Fruit fly (Drosophila melanogaster) whole organism, wandering third instar larva: ENCODE data around the gene msi.

Source experiments
- Abd-B ChIP-seq: fragments of >200 bp; optimal IDR thresholded peaks from 2 replicates; lab custom pipeline; 2017; ENCODE audit warnings: missing biosample characterization, missing genetic modification characterization
- CG32264 ChIP-seq: fragments of 200-800 bp; sonication (Bioruptor generic); optimal IDR thresholded peaks from 2 replicates; lab custom pipeline; 2016; ENCODE audit warnings: missing biosample characterization, missing genetic modification characterization
- CG9705 ChIP-seq: fragments of 200-800 bp; sonication (Bioruptor generic); optimal IDR thresholded peaks from 2 replicates; lab custom pipeline; 2018; ENCODE audit warnings: missing biosample characterization, mild to moderate bottlenecking, missing genetic modification characterization
- CrebA ChIP-seq: fragments of 200-800 bp; sonication (Bioruptor generic); optimal IDR thresholded peaks from 2 replicates; lab custom pipeline; 2016; ENCODE audit warnings: missing biosample characterization, mild to moderate bottlenecking, missing genetic modification characterization, borderline replicate concordance
- Dfd ChIP-seq: fragments of >200 bp; optimal IDR thresholded peaks from 2 replicates; lab custom pipeline; 2017; ENCODE audit warnings: missing biosample characterization, missing genetic modification characterization
- Dif ChIP-seq: fragments of 200-275, 200-300 bp; sonication (Bioruptor generic); optimal IDR thresholded peaks from 2 replicates; lab custom pipeline; 2018; ENCODE audit warnings: missing biosample characterization, missing genetic modification characterization; ENCODE audit not compliant: partially characterized antibody
- GATAd ChIP-seq: sonication (Bioruptor generic); optimal IDR thresholded peaks from 2 replicates; lab custom pipeline; 2016; ENCODE audit warnings: missing biosample characterization, missing genetic modification characterization
- Hnf4 ChIP-seq: fragments of 200-800 bp; sonication (Bioruptor generic); optimal IDR thresholded peaks from 2 replicates; lab custom pipeline; 2016; ENCODE audit warnings: missing biosample characterization, mild to moderate bottlenecking, missing genetic modification characterization
- Hr78 ChIP-seq: fragments of >200 bp; optimal IDR thresholded peaks from 2 replicates; lab custom pipeline; 2017; ENCODE audit warnings: missing biosample characterization, missing genetic modification characterization
- Mio ChIP-seq: sonication (Bioruptor generic); optimal IDR thresholded peaks from 2 replicates; lab custom pipeline; 2016; ENCODE audit warnings: missing biosample characterization, missing genetic modification characterization
- Myc ChIP-seq: fragments of >200 bp; optimal IDR thresholded peaks from 2 replicates; lab custom pipeline; 2017
- N ChIP-seq: fragments of >200 bp; optimal IDR thresholded peaks from 2 replicates; lab custom pipeline; 2018; ENCODE audit warnings: missing biosample characterization, missing external identifiers, missing genetic modification characterization
- OdsH ChIP-seq: fragments of 200-800 bp; sonication (Bioruptor generic); optimal IDR thresholded peaks from 2 replicates; lab custom pipeline; 2016; ENCODE audit warnings: missing biosample characterization, mild to moderate bottlenecking, missing genetic modification characterization
- Rel ChIP-seq, 2 experiments: fragments of 200-800 bp; sonication (Bioruptor generic) in 1 of 2; optimal IDR thresholded peaks; 2 replicates in 1 of 2; 3 replicates in 1 of 2; lab custom pipeline; 2016 to 2019; ENCODE audit warnings: mild to moderate bottlenecking in 2 of 2, missing biosample characterization in 2 of 2, missing genetic modification characterization in 2 of 2, moderate library complexity in 1 of 2
- Sp1 ChIP-seq: fragments of 200-800 bp; sonication (Bioruptor generic); optimal IDR thresholded peaks from 3 replicates; lab custom pipeline; 2019; ENCODE audit warnings: missing biosample characterization, mild to moderate bottlenecking, missing genetic modification characterization, moderate library complexity
- Vsx2 ChIP-seq: fragments of 200-300, 225-300 bp; sonication (Bioruptor generic); optimal IDR thresholded peaks from 2 replicates; lab custom pipeline; 2018; ENCODE audit warnings: missing biosample characterization, missing genetic modification characterization; ENCODE audit not compliant: partially characterized antibody
- br ChIP-seq: fragments of 200-800 bp; sonication (Bioruptor generic); optimal IDR thresholded peaks from 2 replicates; lab custom pipeline; 2016; ENCODE audit warnings: missing biosample characterization, missing genetic modification characterization
- brk ChIP-seq: fragments of 200-800 bp; sonication (Bioruptor generic); optimal IDR thresholded peaks from 2 replicates; lab custom pipeline; 2016; ENCODE audit warnings: missing biosample characterization, mild to moderate bottlenecking, missing genetic modification characterization
- dl ChIP-seq, 2 experiments: fragments of 175-275, 200-275 bp in 1 of 2; fragments of 200-275 bp in 1 of 2; sonication (Bioruptor generic); optimal IDR thresholded peaks; lab custom pipeline; 2018; ENCODE audit warnings: mild to moderate bottlenecking in 2 of 2, missing biosample characterization in 2 of 2, missing genetic modification characterization in 2 of 2, moderate library complexity in 2 of 2; ENCODE audit not compliant: partially characterized antibody in 2 of 2, insufficient read depth in 1 of 2
- dmrt93B ChIP-seq: fragments of 200-800 bp; sonication (Bioruptor generic); optimal IDR thresholded peaks from 2 replicates; lab custom pipeline; 2018; ENCODE audit warnings: missing biosample characterization, mild to moderate bottlenecking, missing genetic modification characterization
- dsf ChIP-seq: sonication (Bioruptor generic); optimal IDR thresholded peaks from 2 replicates; lab custom pipeline; 2016; ENCODE audit warnings: missing biosample characterization, missing genetic modification characterization, borderline replicate concordance
- ey ChIP-seq: fragments of 200-800 bp; sonication (Bioruptor generic); optimal IDR thresholded peaks from 2 replicates; lab custom pipeline; 2016; ENCODE audit warnings: missing biosample characterization, missing genetic modification characterization
- foxo ChIP-seq, 2 experiments: fragments of 200-800 bp; sonication (Bioruptor generic); optimal IDR thresholded peaks; 2 replicates in 1 of 2; 3 replicates in 1 of 2; lab custom pipeline; 2016 to 2017; ENCODE audit warnings: missing biosample characterization in 2 of 2, missing genetic modification characterization in 2 of 2
- fru ChIP-seq: fragments of 200-800 bp; sonication (Bioruptor generic); optimal IDR thresholded peaks from 3 replicates; lab custom pipeline; 2016; ENCODE audit warnings: missing biosample characterization, mild to moderate bottlenecking, missing genetic modification characterization
- h ChIP-seq: fragments of 200-800 bp; sonication (Bioruptor generic); optimal IDR thresholded peaks from 3 replicates; lab custom pipeline; 2016; ENCODE audit warnings: missing biosample characterization, mild to moderate bottlenecking, missing genetic modification characterization
- jim ChIP-seq: fragments of 175-275, 200-325 bp; sonication (Bioruptor generic); optimal IDR thresholded peaks from 2 replicates; lab custom pipeline; 2016; ENCODE audit warnings: missing biosample characterization, mild to moderate bottlenecking, missing genetic modification characterization
- lola ChIP-seq: fragments of >200 bp; optimal IDR thresholded peaks from 2 replicates; lab custom pipeline; 2017; ENCODE audit warnings: missing biosample characterization, missing genetic modification characterization
- psq ChIP-seq: fragments of 200-800 bp; sonication (Bioruptor generic); optimal IDR thresholded peaks from 3 replicates; lab custom pipeline; 2017; ENCODE audit warnings: missing biosample characterization, mild to moderate bottlenecking, missing genetic modification characterization, moderate library complexity
- rgr ChIP-seq: fragments of 200-800 bp; sonication (Bioruptor generic); optimal IDR thresholded peaks from 3 replicates; lab custom pipeline; 2016; ENCODE audit warnings: missing biosample characterization, mild to moderate bottlenecking, missing genetic modification characterization
- sage ChIP-seq: fragments of 200-800 bp; sonication (Bioruptor generic); optimal IDR thresholded peaks from 2 replicates; lab custom pipeline; 2016; ENCODE audit warnings: missing biosample characterization, mild to moderate bottlenecking, missing genetic modification characterization
- sv ChIP-seq: fragments of 200-800 bp; sonication (Bioruptor generic); optimal IDR thresholded peaks from 3 replicates; lab custom pipeline; 2016; ENCODE audit warnings: missing biosample characterization, missing genetic modification characterization
- tai ChIP-seq: sonication (Bioruptor generic); optimal IDR thresholded peaks from 2 replicates; lab custom pipeline; 2016; ENCODE audit warnings: missing biosample characterization, missing genetic modification characterization
- usp ChIP-seq: fragments of >200 bp; optimal IDR thresholded peaks from 2 replicates; lab custom pipeline; 2017; ENCODE audit warnings: missing biosample characterization, missing genetic modification characterization

Gene msi

DNA sequence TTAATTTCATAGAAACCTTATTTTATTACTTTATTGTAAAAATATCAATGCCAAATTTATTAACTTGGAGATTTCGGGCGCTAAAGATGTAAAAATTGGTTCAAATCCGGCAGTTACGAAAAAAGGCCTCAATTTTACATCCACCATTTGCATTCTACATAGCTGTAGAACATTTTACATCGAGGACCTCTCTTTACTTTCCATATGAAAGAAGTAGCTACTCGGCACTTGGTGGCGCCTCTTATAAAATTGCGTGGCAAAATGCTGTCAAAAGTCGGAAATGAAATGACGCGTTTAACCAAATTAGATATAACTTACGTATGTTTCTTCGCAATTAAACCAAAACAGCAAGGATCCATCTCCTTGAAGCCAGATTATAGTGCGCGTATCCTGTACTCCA, 75.6 kb downstream of the msi start:
- TF ChIP-seq Myc = no peak
- TF ChIP-seq Mio (GFP tag; lab: Kevin White, UChicago) = no peak
- TF ChIP-seq Hnf4 (GFP tag; lab: Kevin White, UChicago) = no peak
- TF ChIP-seq lola (GFP tag; lab: Kevin White, UChicago) = no peak
- no peak for TF ChIP-seq Abd-B (GFP tag; lab: Kevin White, UChicago)
- no peak for TF ChIP-seq jim
- no peak for TF ChIP-seq psq
- TF ChIP-seq tai (GFP tag; lab: Kevin White, UChicago) = no peak
- TF ChIP-seq Hr78 = no peak
- TF ChIP-seq Rel (GFP tag; optimal IDR thresholded peaks at IDR 0.05; lab: Kevin White, UChicago) = no peak
- no peak for TF ChIP-seq Rel (tag; optimal IDR thresholded peaks at IDR 0.05; lab: Kevin White, UChicago)
- TF ChIP-seq ey (GFP tag; lab: Kevin White, UChicago) = no peak
- no peak for TF ChIP-seq CG32264 (GFP tag; lab: Kevin White, UChicago)
- TF ChIP-seq CG9705 (GFP tag; lab: Kevin White, UChicago) = no peak

DNA sequence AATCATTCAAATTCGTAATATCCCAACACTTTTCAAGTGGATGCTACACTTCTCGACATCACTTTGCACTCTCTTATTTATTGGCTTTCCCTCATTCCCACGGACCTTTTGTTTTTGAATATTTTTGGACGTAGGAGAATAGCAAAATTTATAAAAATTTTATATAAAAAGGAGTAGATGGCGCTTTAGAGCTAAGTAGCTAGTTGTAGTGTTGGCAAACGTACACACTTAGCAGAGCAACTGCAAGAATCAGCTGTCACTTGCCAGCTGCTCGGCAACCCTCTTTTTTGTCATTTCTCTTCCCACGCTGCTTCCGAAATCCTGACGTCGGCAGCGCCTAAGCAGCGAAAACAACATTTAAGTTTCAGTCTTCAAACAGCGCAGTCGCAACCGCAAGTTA, 78.2 kb downstream of the msi start:
- TF ChIP-seq brk = no peak
- no peak for TF ChIP-seq Vsx2 (GFP tag; lab: Kevin White, UChicago)
- TF ChIP-seq psq = peak; percentile 75

DNA sequence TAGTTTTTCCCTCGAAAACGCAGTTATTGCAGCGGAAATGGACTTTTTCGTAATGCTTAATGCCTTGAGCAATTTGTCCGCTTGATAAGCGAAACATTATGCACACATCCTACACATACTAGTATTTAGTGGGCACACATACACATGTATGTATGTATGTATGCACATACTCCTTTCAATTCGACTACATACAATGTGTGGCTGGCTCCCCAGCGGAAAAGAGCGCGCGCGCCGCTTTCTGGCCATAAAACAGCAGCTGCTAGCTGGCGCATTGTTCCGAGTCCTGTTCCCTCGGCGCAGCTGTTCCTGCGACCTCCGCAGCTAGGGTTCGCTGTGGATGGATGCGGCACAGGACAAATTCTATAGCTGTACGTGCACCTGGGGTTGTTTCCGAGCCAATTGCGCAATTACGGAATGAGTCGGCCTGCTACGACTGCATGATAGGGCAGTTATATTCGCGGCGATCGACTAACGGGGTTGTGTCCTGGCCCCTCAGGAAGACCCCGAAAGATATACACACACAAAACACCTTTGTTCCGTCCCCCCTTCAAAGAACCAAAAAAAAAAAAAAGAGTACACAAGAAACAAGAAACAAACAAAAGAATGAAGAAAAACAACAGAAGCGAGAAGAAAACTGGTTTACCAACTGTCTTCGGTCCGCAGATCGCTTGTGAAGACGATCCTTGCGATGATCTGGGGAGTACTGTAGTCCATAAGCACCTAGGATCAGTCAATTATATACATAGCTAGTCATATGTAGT, 80.5 kb downstream of the msi start:
- TF ChIP-seq psq (peak; percentile 56), CrebA (GFP tag; lab: Kevin White, UChicago) (no peak)

DNA sequence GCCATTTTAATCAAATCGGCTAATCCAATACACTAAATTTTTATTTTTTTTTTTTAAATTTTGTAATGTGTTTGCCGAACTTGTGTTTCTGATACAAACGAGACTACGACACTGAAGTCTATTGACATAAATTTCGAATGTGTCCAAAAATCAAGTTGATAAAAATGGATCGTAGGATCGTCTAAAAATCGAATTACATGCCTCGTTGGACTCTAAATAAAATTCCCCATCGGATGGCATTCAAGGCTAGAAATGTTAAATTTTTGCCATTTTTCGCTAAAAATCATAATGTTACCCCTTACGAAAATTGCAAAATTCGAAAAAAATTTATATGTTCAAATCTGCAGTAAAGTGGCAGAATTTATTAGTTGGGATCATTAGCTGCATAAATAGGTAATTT, 93.1 kb downstream of the msi start, which contains the start of gene ymp:
ymp (minus strand) TSS at position 101 of the 400 bp plus-strand sequence.
- TF ChIP-seq fru = no peak
- TF ChIP-seq Rel (GFP tag; optimal IDR thresholded peaks at IDR 0.05; lab: Kevin White, UChicago) = no peak
- TF ChIP-seq Rel (tag; optimal IDR thresholded peaks at IDR 0.05; lab: Kevin White, UChicago) = no peak
- no peak for TF ChIP-seq dmrt93B (GFP tag; lab: Kevin White, UChicago)
- TF ChIP-seq Dif (GFP tag; lab: Kevin White, UChicago) = no peak
- no peak for TF ChIP-seq dsf (GFP tag; lab: Kevin White, UChicago)
- no peak for TF ChIP-seq Hnf4 (GFP tag; lab: Kevin White, UChicago)
- no peak for TF ChIP-seq Sp1 (GFP tag; lab: Kevin White, UChicago)
- no peak for TF ChIP-seq jim
- no peak for TF ChIP-seq dl (GFP tag; optimal IDR thresholded peaks at IDR 0.05; lab: Kevin White, UChicago; ENCODE audit: insufficient read depth in 1 of 2, partially characterized antibody in 2 of 2)
- no peak for TF ChIP-seq sv
- no peak for TF ChIP-seq N (GFP tag; lab: Kevin White, UChicago)
- no peak for TF ChIP-seq Hr78
- TF ChIP-seq OdsH (GFP tag; lab: Kevin White, UChicago) = no peak
- TF ChIP-seq Mio (GFP tag; lab: Kevin White, UChicago) = no peak
- TF ChIP-seq CG32264 (GFP tag; lab: Kevin White, UChicago) = no peak
- TF ChIP-seq sage (GFP tag; lab: Kevin White, UChicago) = no peak
- TF ChIP-seq ey (GFP tag; lab: Kevin White, UChicago) = no peak

DNA sequence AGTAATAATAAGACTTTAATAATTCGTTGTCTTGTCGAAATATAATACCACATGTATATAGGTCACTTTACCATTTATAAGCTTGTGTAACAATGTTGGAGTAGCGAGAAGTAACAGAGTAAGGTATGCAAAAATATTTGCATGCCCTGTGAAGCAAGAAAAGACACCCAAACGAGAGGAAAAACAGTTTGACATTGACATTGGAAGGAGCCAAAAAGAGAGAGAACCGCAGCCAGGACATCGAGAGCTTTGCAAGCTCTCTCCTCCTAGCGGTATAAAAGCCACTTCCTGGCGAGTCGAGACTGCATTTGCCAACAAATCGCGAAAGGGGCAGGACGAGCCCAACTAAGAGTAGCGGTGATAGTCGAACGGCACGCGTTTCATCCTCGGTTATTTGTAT, 97.4 kb downstream of the msi start, which contains the start of gene CG5079:
CG5079 (plus strand) TSS at position 301 of the 400 bp plus-strand sequence.
- no peak for TF ChIP-seq CrebA (GFP tag; lab: Kevin White, UChicago)
- TF ChIP-seq foxo (GFP tag; optimal IDR thresholded peaks at IDR 0.05; lab: Kevin White, UChicago) = no peak
- TF ChIP-seq N (GFP tag; lab: Kevin White, UChicago) = no peak
- no peak for TF ChIP-seq h
- TF ChIP-seq sv = no peak
- no peak for TF ChIP-seq br (GFP tag; lab: Kevin White, UChicago)
- no peak for TF ChIP-seq Rel (GFP tag; optimal IDR thresholded peaks at IDR 0.05; lab: Kevin White, UChicago)
- TF ChIP-seq Rel (tag; optimal IDR thresholded peaks at IDR 0.05; lab: Kevin White, UChicago) = no peak
- TF ChIP-seq Dfd = no peak
- no peak for TF ChIP-seq usp
- TF ChIP-seq sage (GFP tag; lab: Kevin White, UChicago) = no peak
- TF ChIP-seq rgr (GFP tag; lab: Kevin White, UChicago) = no peak
- TF ChIP-seq Myc = no peak
- TF ChIP-seq tai (GFP tag; lab: Kevin White, UChicago) = no peak
- no peak for TF ChIP-seq dsf (GFP tag; lab: Kevin White, UChicago)
- TF ChIP-seq Sp1 (GFP tag; lab: Kevin White, UChicago) = no peak
- TF ChIP-seq Hnf4 (GFP tag; lab: Kevin White, UChicago) = no peak
- no peak for TF ChIP-seq jim
- no peak for TF ChIP-seq lola (GFP tag; lab: Kevin White, UChicago)
- no peak for TF ChIP-seq GATAd (GFP tag; lab: Kevin White, UChicago)
- TF ChIP-seq brk = no peak
- TF ChIP-seq, all 38 proteins: peak for 0
